Worm (Caenorhabditis elegans): ENCODE data around the gene F32D8.15.

Gene F32D8.15

DNA sequence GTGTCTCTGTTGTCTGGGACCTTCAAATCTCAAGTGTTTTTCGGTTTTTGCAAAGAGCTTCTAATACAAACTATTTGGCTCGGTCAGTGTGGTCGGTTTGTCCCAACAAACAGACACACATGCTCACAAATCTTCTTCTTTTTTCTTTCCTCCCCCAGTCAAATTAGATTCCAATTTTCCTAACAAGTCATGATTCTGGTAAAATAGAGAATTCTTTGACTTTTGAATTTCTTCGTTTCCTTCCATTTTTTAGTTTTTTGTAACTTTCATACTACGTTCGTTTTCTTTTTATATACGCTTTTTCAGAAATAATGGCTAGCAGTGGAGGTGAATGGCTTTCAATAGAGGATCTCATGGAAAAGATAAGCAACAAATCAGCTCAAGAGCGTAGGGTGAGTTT is at the start of gene F32D8.15:
Gene F32D8.15, plus strand, starts transcription at position 301 of the 400 bp plus-strand sequence.
- TF ChIP-seq dmd-8 (GFP tag; IDR thresholded peaks at IDR 0.05): no peak
- TF ChIP-seq hif-1 (tag; optimal IDR thresholded peaks at IDR 0.05): no peak
- no peak for TF ChIP-seq ceh-82 (tag; optimal IDR thresholded peaks at IDR 0.05)
- TF ChIP-seq lin-1 (GFP tag; IDR thresholded peaks at IDR 0.05): no peak
- TF ChIP-seq dmd-6 (GFP tag; IDR thresholded peaks at IDR 0.05): no peak
- TF ChIP-seq lin-39 (tag; optimal IDR thresholded peaks at IDR 0.05): no peak
- TF ChIP-seq zfp-3 (GFP tag; conservative IDR thresholded peaks at IDR 0.05): no peak

DNA sequence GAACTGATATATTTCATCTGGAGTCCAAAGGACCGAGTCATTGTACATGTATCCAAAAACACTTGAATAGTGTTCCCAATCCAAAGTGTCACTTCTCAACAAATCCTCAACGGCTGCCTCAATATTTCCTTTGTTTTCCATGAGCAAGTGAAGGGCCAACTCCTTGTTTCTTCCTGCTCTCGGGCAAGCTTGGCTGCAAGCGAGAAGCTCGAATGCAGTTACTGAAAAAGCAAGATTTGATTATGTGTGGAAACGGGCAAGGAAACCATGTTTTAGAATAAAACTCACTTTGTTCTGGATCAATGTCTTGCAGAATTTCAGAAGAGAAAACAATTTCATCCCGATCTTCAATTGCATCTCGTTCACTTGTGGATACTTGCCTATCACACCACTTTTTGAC is 49.7 kb upstream of the F32D8.15 start:
- TF ChIP-seq ama-1 (optimal IDR thresholded peaks at IDR 0.05) (peak; percentile 49), unc-62 (GFP tag; optimal IDR thresholded peaks at IDR 0.05 in 1 of 2) (peak in 1 of 2 experiments; percentile 75), unc-62 (tag; optimal IDR thresholded peaks at IDR 0.05) (no peak), ces-1 (GFP tag; optimal IDR thresholded peaks at IDR 0.05) (no peak)

DNA sequence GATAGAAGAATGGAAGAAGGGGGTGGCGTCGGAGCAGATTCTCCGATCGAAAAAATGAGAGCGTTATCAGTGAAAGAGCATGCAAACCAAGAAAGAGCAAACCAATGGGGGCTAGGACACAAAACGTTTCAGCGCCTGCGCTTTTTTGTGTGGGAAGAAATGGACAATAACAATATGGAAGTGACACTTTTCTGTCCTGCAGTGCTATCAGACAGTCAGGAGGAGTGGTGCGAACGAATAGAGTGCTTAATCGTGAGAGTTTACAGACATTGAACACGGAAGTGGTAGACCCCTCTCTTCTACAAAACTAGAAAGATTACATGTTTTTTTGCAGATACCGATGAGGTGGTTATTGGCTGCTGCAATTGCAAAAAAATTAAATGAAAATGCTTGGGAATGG is 48.5 kb upstream of the F32D8.15 start:
- TF ChIP-seq nhr-25 (tag; optimal IDR thresholded peaks at IDR 0.05; ENCODE audit: borderline replicate concordance, insufficient read depth): no peak
- TF ChIP-seq daf-16 (GFP tag; optimal IDR thresholded peaks at IDR 0.05): peak in 1 of 2 experiments; percentile 44
- TF ChIP-seq daf-16 (tag; optimal IDR thresholded peaks at IDR 0.05): peak; percentile 93
- TF ChIP-seq ces-1 (GFP tag; optimal IDR thresholded peaks at IDR 0.05): no peak
- no peak for TF ChIP-seq T26A8.4 (GFP tag; IDR thresholded peaks at IDR 0.05)
- no peak for TF ChIP-seq Y105C5A.15 (GFP tag; IDR thresholded peaks at IDR 0.05)
- peak in 1 of 2 experiments; percentile 87 for TF ChIP-seq unc-62 (GFP tag; optimal IDR thresholded peaks at IDR 0.05 in 1 of 2)
- TF ChIP-seq unc-62 (tag; optimal IDR thresholded peaks at IDR 0.05): no peak
- TF ChIP-seq spr-1 (tag; optimal IDR thresholded peaks at IDR 0.05): no peak
- TF ChIP-seq pqm-1 (tag; optimal IDR thresholded peaks at IDR 0.05): peak; percentile 98
- TF ChIP-seq php-3 (GFP tag; IDR thresholded peaks at IDR 0.05): peak; percentile 61
- no peak for TF ChIP-seq nhr-6 (tag; optimal IDR thresholded peaks at IDR 0.05)
- no peak for TF ChIP-seq snpc-1.2 (GFP tag; IDR thresholded peaks at IDR 0.05)
- TF ChIP-seq F26F4.8 (GFP tag; conservative IDR thresholded peaks at IDR 0.05): 0 out of 2 replicates have a peak, but pooled peaks have one; percentile 29
- TF ChIP-seq zag-1 (tag; optimal IDR thresholded peaks at IDR 0.05): no peak
- TF ChIP-seq Y48G9A.11 (GFP tag; IDR thresholded peaks at IDR 0.05): no peak
- peak; percentile 42 for TF ChIP-seq jun-1 (tag; optimal IDR thresholded peaks at IDR 0.05)
- peak in 1 of 2 experiments; percentile 40 for TF ChIP-seq hif-1 (tag; optimal IDR thresholded peaks at IDR 0.05)
- TF ChIP-seq nhr-48 (tag; optimal IDR thresholded peaks at IDR 0.05): peak; percentile 60
- TF ChIP-seq zfp-2 (tag; optimal IDR thresholded peaks at IDR 0.05): no peak
- no peak for TF ChIP-seq daf-12 (tag; optimal IDR thresholded peaks at IDR 0.05)
- peak; percentile 77 for TF ChIP-seq lin-1 (GFP tag; IDR thresholded peaks at IDR 0.05)
- TF ChIP-seq mep-1 (tag; optimal IDR thresholded peaks at IDR 0.05): peak; percentile 16
- 0 out of 2 replicates have a peak, but pooled peaks have one; percentile 30 for TF ChIP-seq nhr-41 (GFP tag; IDR thresholded peaks at IDR 0.05)
- no peak for TF ChIP-seq mdt-29 (GFP tag; IDR thresholded peaks at IDR 0.05)
- no peak for TF ChIP-seq T20F7.1 (GFP tag; optimal IDR thresholded peaks at IDR 0.05)
- TF ChIP-seq zfp-3 (GFP tag; conservative IDR thresholded peaks at IDR 0.05): no peak
- no peak for TF ChIP-seq ztf-11 (tag; optimal IDR thresholded peaks at IDR 0.05)
- peak; percentile 97 for TF ChIP-seq dmd-6 (GFP tag; IDR thresholded peaks at IDR 0.05)
- TF ChIP-seq hlh-11 (tag; optimal IDR thresholded peaks at IDR 0.05): peak; percentile 89
- peak; percentile 50 for TF ChIP-seq mxl-3 (GFP tag; optimal IDR thresholded peaks at IDR 0.05)
- 0 out of 2 replicates have a peak, but pooled peaks have one; percentile 61 for TF ChIP-seq saeg-2 (GFP tag; IDR thresholded peaks at IDR 0.05)
- TF ChIP-seq skn-1 (tag; optimal IDR thresholded peaks at IDR 0.05): no peak
- TF ChIP-seq mdl-1 (tag; optimal IDR thresholded peaks at IDR 0.05): peak in 1 of 2 experiments; percentile 56
- TF ChIP-seq dve-1 (tag; optimal IDR thresholded peaks at IDR 0.05; ENCODE audit: insufficient read depth): peak; percentile 80
- no peak for TF ChIP-seq zip-11 (GFP tag; IDR thresholded peaks at IDR 0.05)
- peak; percentile 59 for TF ChIP-seq nhr-77 (tag; optimal IDR thresholded peaks at IDR 0.05)
- no peak for TF ChIP-seq set-16 (GFP tag; IDR thresholded peaks at IDR 0.05)
- TF ChIP-seq nhr-42 (GFP tag; IDR thresholded peaks at IDR 0.05): no peak
- TF ChIP-seq snpc-4 (tag; optimal IDR thresholded peaks at IDR 0.05): no peak
- no peak for TF ChIP-seq egl-27 (tag; optimal IDR thresholded peaks at IDR 0.05)
- no peak for TF ChIP-seq ceh-20 (GFP tag; IDR thresholded peaks at IDR 0.05)
- TF ChIP-seq hlh-30 (tag; optimal IDR thresholded peaks at IDR 0.05; ENCODE audit: insufficient read depth): no peak
